Worm (Caenorhabditis elegans) whole organism, young adult: Measurements from ENCODE around the gene nhr-142.
A peak's percentile ranks its signal among the peaks of the same experiment; 100 is the strongest.

Experiments
- B0261.1 ChIP-seq: sonication (generic microtip); optimal IDR thresholded peaks from 2 replicates; lab custom pipeline; 2016; ENCODE audit warnings: mild to moderate bottlenecking, missing genetic modification characterization, moderate library complexity, missing compliant biosample characterization
- B0336.3 ChIP-seq: fragments of 200-800 bp; sonication (Bioruptor generic); IDR thresholded peaks from 2 replicates; pipeline ENCODE4 v1.3.6; 2022; ENCODE audit warnings: missing genetic modification characterization, missing compliant biosample characterization
- C06A6.2 ChIP-seq: fragments of 200-800 bp; sonication (Bioruptor generic); conservative IDR thresholded peaks from 2 replicates; pipeline ENCODE4 v1.3.6; 2022; ENCODE audit warnings: missing genetic modification characterization, missing compliant biosample characterization
- F22D6.2 ChIP-seq: sonication (generic microtip); optimal IDR thresholded peaks from 2 replicates; lab custom pipeline; 2016; ENCODE audit warnings: mild to moderate bottlenecking, missing genetic modification characterization, missing compliant biosample characterization
- F33H1.4 ChIP-seq: fragments of 200-800 bp; sonication (Bioruptor generic); IDR thresholded peaks from 2 replicates; pipeline ENCODE4 v1.3.6; 2022; ENCODE audit warnings: missing genetic modification reagents, missing genetic modification characterization, missing compliant biosample characterization
- F37B4.10 ChIP-seq: fragments of 200-800 bp; sonication (Bioruptor generic); IDR thresholded peaks from 2 replicates; pipeline ENCODE4 v1.3.6; 2022; ENCODE audit warnings: missing genetic modification characterization, missing compliant biosample characterization
- F57A8.1 ChIP-seq: fragments of 200-800 bp; sonication (Bioruptor generic); optimal IDR thresholded peaks from 2 replicates; lab custom pipeline; 2018; ENCODE audit warnings: mild to moderate bottlenecking, missing genetic modification characterization, moderate library complexity, missing compliant biosample characterization
- Y53F4B.3 ChIP-seq: fragments of 200-800 bp; sonication (Bioruptor generic); IDR thresholded peaks from 2 replicates; pipeline ENCODE4 v1.3.6; 2022; ENCODE audit warnings: missing genetic modification reagents, missing genetic modification characterization, missing compliant biosample characterization
- Y56A3A.18 ChIP-seq: fragments of 200-800 bp; sonication (Bioruptor generic); IDR thresholded peaks from 2 replicates; pipeline ENCODE4 v1.3.6; 2022; ENCODE audit warnings: missing genetic modification reagents, missing genetic modification characterization, missing compliant biosample characterization
- Y67H2A.10 ChIP-seq: fragments of 200-800 bp; sonication (Bioruptor generic); conservative IDR thresholded peaks from 2 replicates; pipeline ENCODE4 v1.3.6; 2022; ENCODE audit warnings: missing genetic modification reagents, missing genetic modification characterization, missing compliant biosample characterization
- aptf-2 ChIP-seq: fragments of 200-800 bp; sonication (Bioruptor generic); conservative IDR thresholded peaks from 2 replicates; pipeline ENCODE4 v1.3.6; 2022; ENCODE audit warnings: missing genetic modification reagents, missing genetic modification characterization, missing compliant biosample characterization
- atf-7 ChIP-seq: sonication (generic microtip); optimal IDR thresholded peaks from 2 replicates; lab custom pipeline; 2017; ENCODE audit warnings: mild to moderate bottlenecking, missing genetic modification characterization, missing compliant biosample characterization
- attf-5 ChIP-seq: fragments of 200-800 bp; sonication (Bioruptor generic); optimal IDR thresholded peaks from 2 replicates; lab custom pipeline; 2018; ENCODE audit warnings: mild to moderate bottlenecking, missing genetic modification characterization, missing compliant biosample characterization
- cebp-1 ChIP-seq, 2 experiments: fragments of 200-800 bp in 1 of 2; sonication (Bioruptor generic) in 1 of 2; sonication (generic microtip) in 1 of 2; IDR thresholded peaks in 1 of 2; optimal IDR thresholded peaks in 1 of 2; 2 replicates each; pipeline versions ENCODE4 v1.3.6 to Lab custom; 2017 to 2022; ENCODE audit warnings: missing compliant biosample characterization in 2 of 2, missing genetic modification characterization in 2 of 2, mild to moderate bottlenecking in 1 of 2, missing genetic modification reagents in 1 of 2, moderate library complexity in 1 of 2
- cebp-2 ChIP-seq: fragments of 200-800 bp; sonication (Bioruptor generic); IDR thresholded peaks from 2 replicates; pipeline ENCODE4 v1.3.6; 2022; ENCODE audit warnings: missing genetic modification characterization, missing compliant biosample characterization
- ceh-40 ChIP-seq: fragments of 200-800 bp; sonication (Bioruptor generic); IDR thresholded peaks from 2 replicates; pipeline ENCODE4 v1.3.6; 2022; ENCODE audit warnings: missing genetic modification characterization, missing compliant biosample characterization
- ceh-58 ChIP-seq: fragments of 200-800 bp; sonication (Bioruptor generic); IDR thresholded peaks from 2 replicates; pipeline ENCODE4 v1.3.6; 2022; ENCODE audit warnings: missing genetic modification characterization, missing compliant biosample characterization
- ceh-79 ChIP-seq: sonication (generic microtip); optimal IDR thresholded peaks from 2 replicates; lab custom pipeline; 2017; ENCODE audit warnings: mild to moderate bottlenecking, missing genetic modification characterization, missing compliant biosample characterization
- ceh-91 ChIP-seq: fragments of 200-800 bp; sonication (Bioruptor generic); IDR thresholded peaks from 2 replicates; pipeline ENCODE4 v1.3.6; 2022; ENCODE audit warnings: missing genetic modification reagents, missing genetic modification characterization, missing compliant biosample characterization
- dpff-1 ChIP-seq: sonication (generic microtip); optimal IDR thresholded peaks from 2 replicates; lab custom pipeline; 2017; ENCODE audit warnings: mild to moderate bottlenecking, missing genetic modification characterization, missing compliant biosample characterization
- egl-18 ChIP-seq: fragments of 200-800 bp; sonication (Bioruptor generic); IDR thresholded peaks from 2 replicates; pipeline ENCODE4 v1.3.6; 2022; ENCODE audit warnings: missing genetic modification reagents, missing genetic modification characterization, missing compliant biosample characterization
- gei-17 ChIP-seq: fragments of 200-800 bp; sonication (Bioruptor generic); optimal IDR thresholded peaks from 2 replicates; lab custom pipeline; 2018; ENCODE audit warnings: mild to moderate bottlenecking, missing genetic modification characterization, missing compliant biosample characterization
- hmg-20 ChIP-seq: fragments of 200-800 bp; sonication (Bioruptor generic); IDR thresholded peaks from 2 replicates; pipeline ENCODE4 v1.3.6; 2022; ENCODE audit warnings: missing genetic modification reagents, missing genetic modification characterization, missing compliant biosample characterization
- lag-1 ChIP-seq: fragments of 200-800 bp; sonication (Bioruptor generic); IDR thresholded peaks from 2 replicates; pipeline ENCODE4 v1.3.6; 2022; ENCODE audit warnings: missing genetic modification reagents, missing genetic modification characterization, missing compliant biosample characterization
- lin-40 ChIP-seq: sonication (generic microtip); optimal IDR thresholded peaks from 2 replicates; lab custom pipeline; 2016; ENCODE audit warnings: missing genetic modification characterization, mild to moderate bottlenecking, missing compliant biosample characterization, missing genotype, missing genetic modification reagents
- lin-54 ChIP-seq: fragments of 200-800 bp; sonication (Bioruptor generic); optimal IDR thresholded peaks from 2 replicates; lab custom pipeline; 2018; ENCODE audit warnings: mild to moderate bottlenecking, missing genetic modification characterization, missing compliant biosample characterization
- lsl-1 ChIP-seq: fragments of 200-800 bp; sonication (Bioruptor generic); optimal IDR thresholded peaks from 2 replicates; lab custom pipeline; 2018; ENCODE audit warnings: mild to moderate bottlenecking, missing genetic modification characterization, moderate library complexity, missing compliant biosample characterization
- mes-4 ChIP-seq: sonication (generic microtip); optimal IDR thresholded peaks from 2 replicates; lab custom pipeline; 2016; ENCODE audit warnings: missing genotype, missing genetic modification characterization, missing compliant biosample characterization
- mxl-1 ChIP-seq: sonication (generic microtip); optimal IDR thresholded peaks from 2 replicates; lab custom pipeline; 2016; ENCODE audit warnings: missing genetic modification characterization, missing compliant biosample characterization
- nfya-1 ChIP-seq: sonication (generic microtip); optimal IDR thresholded peaks from 2 replicates; lab custom pipeline; 2017; ENCODE audit warnings: antibody characterized with exemption, missing compliant biosample characterization, missing genetic modification characterization, borderline replicate concordance; ENCODE audit not compliant: insufficient read depth
- nfya-2 ChIP-seq: fragments of 200-800 bp; sonication (Bioruptor generic); IDR thresholded peaks from 2 replicates; pipeline ENCODE4 v1.3.6; 2022; ENCODE audit warnings: missing genetic modification reagents, missing genetic modification characterization, missing compliant biosample characterization
- nhr-179 ChIP-seq: sonication (generic microtip); optimal IDR thresholded peaks from 2 replicates; lab custom pipeline; 2016; ENCODE audit warnings: mild to moderate bottlenecking, missing genetic modification characterization, missing compliant biosample characterization
- nhr-27 ChIP-seq: fragments of 200-800 bp; sonication (Bioruptor generic); optimal IDR thresholded peaks from 2 replicates; lab custom pipeline; 2018; ENCODE audit warnings: mild to moderate bottlenecking, missing genetic modification characterization, moderate library complexity, missing compliant biosample characterization
- pha-4 ChIP-seq: fragments of 150-350 bp; sonication (generic microtip); optimal IDR thresholded peaks from 2 replicates; lab custom pipeline; 2014; ENCODE audit warnings: missing biosample characterization, missing genetic modification reagents, missing genetic modification characterization
- rpc-1 ChIP-seq, 2 experiments: fragments of 150-350 bp in 1 of 2; sonication (generic microtip) in 1 of 2; optimal IDR thresholded peaks; 2 replicates each; lab custom pipeline; 2014 to 2018; ENCODE audit warnings: missing biosample characterization in 1 of 2, missing genetic modification characterization in 1 of 2, missing genetic modification reagents in 1 of 2, missing genotype in 1 of 2
- snpc-1.3 ChIP-seq: sonication (generic microtip); optimal IDR thresholded peaks from 2 replicates; lab custom pipeline; 2017; ENCODE audit warnings: missing genetic modification characterization, mild to moderate bottlenecking, missing compliant biosample characterization, antibody characterized with exemption, moderate library complexity, missing genotype, missing genetic modification reagents; ENCODE audit not compliant: insufficient read depth
- snpc-4 ChIP-seq, 5 experiments: fragments of 150-350 bp in 1 of 5; sonication (generic microtip) in 4 of 5; optimal IDR thresholded peaks; 2 replicates each; lab custom pipeline; 2014 to 2018; ENCODE audit warnings: missing genetic modification characterization in 5 of 5, missing biosample characterization in 3 of 5, antibody characterized with exemption in 2 of 5, mild to moderate bottlenecking in 2 of 5, missing compliant biosample characterization in 2 of 5, missing genotype in 2 of 5, moderate library complexity in 2 of 5, missing genetic modification reagents in 1 of 5
- tbx-9 ChIP-seq: sonication (generic microtip); optimal IDR thresholded peaks from 2 replicates; lab custom pipeline; 2016; ENCODE audit warnings: borderline replicate concordance, missing genetic modification characterization, inconsistent platforms, missing compliant biosample characterization
- xnd-1 ChIP-seq: sonication (generic microtip); optimal IDR thresholded peaks from 2 replicates; lab custom pipeline; 2016; ENCODE audit warnings: missing genotype, missing genetic modification reagents, missing genetic modification characterization, missing compliant biosample characterization
- zfh-2 ChIP-seq: fragments of 200-800 bp; sonication (Bioruptor generic); conservative IDR thresholded peaks from 2 replicates; pipeline ENCODE4 v1.3.6; 2022; ENCODE audit warnings: missing genetic modification reagents, missing genetic modification characterization, missing compliant biosample characterization
- zim-3 ChIP-seq: sonication (generic microtip); optimal IDR thresholded peaks from 2 replicates; lab custom pipeline; 2017; ENCODE audit warnings: mild to moderate bottlenecking, missing genetic modification characterization, moderate library complexity, missing compliant biosample characterization
- ztf-18 ChIP-seq: sonication (generic microtip); optimal IDR thresholded peaks from 2 replicates; lab custom pipeline; 2016; ENCODE audit warnings: missing genotype, mild to moderate bottlenecking, missing genetic modification characterization, missing compliant biosample characterization
- ztf-25 ChIP-seq: fragments of 200-800 bp; sonication (Bioruptor generic); IDR thresholded peaks from 2 replicates; pipeline ENCODE4 v1.3.6; 2022; ENCODE audit warnings: missing genetic modification reagents, missing genetic modification characterization, missing compliant biosample characterization
- ztf-28 ChIP-seq: fragments of 200-800 bp; sonication (Bioruptor generic); IDR thresholded peaks from 2 replicates; pipeline ENCODE4 v1.3.6; 2022; ENCODE audit warnings: missing genetic modification reagents, missing genetic modification characterization, missing compliant biosample characterization
- ztf-3 ChIP-seq: fragments of 200-800 bp; sonication (Bioruptor generic); optimal IDR thresholded peaks from 2 replicates; lab custom pipeline; 2018; ENCODE audit warnings: mild to moderate bottlenecking, missing genetic modification characterization, missing compliant biosample characterization

The nhr-142 gene

ce11 chrV:5790497-5791280 is at the start of gene nhr-142, which contains the start of gene F44E7.9 (continued):
- TF ChIP-seq hmg-20 (GFP tag; lab: Robert Waterston, UW) (peak; percentile 45; the same call in 1 of the 2 replicates), atf-7 (tag; lab: Kevin White, UChicago) (peak; percentile 32), lin-54 (peak; percentile 84), ceh-79 (tag; lab: Kevin White, UChicago) (no peak), ztf-28 (0 out of 2 replicates have a peak, but pooled peaks have one; percentile 39), ceh-91 (GFP tag; lab: Robert Waterston, UW) (peak; percentile 54), B0261.1 (tag; lab: Kevin White, UChicago) (no peak), lag-1 (GFP tag; lab: Robert Waterston, UW) (no peak), ztf-3 (GFP tag; lab: Kevin White, UChicago) (no peak), cebp-2 (GFP tag; lab: Robert Waterston, UW) (no peak), aptf-2 (GFP tag; lab: Robert Waterston, UW) (no peak), lin-40 (tag; lab: Kevin White, UChicago) (peak; percentile 89), F37B4.10 (no peak), attf-5 (GFP tag; lab: Kevin White, UChicago) (peak; percentile 86), Y53F4B.3 (GFP tag; lab: Robert Waterston, UW) (no peak), zim-3 (no peak), C06A6.2 (peak; percentile 81), zfh-2 (GFP tag; lab: Robert Waterston, UW) (no peak), nhr-27 (tag; lab: Kevin White, UChicago) (no peak), xnd-1 (tag; lab: Kevin White, UChicago) (peak; percentile 53), snpc-4 (GFP tag; optimal IDR thresholded peaks at IDR 0.05; lab: Kevin White, UChicago) (peak; percentile 32), snpc-4 (tag; optimal IDR thresholded peaks at IDR 0.05; lab: Kevin White, UChicago) (peak; percentile 54 to 79 (median 72)), snpc-1.3 (tag; lab: Kevin White, UChicago) (no peak), mes-4 (no peak), lsl-1 (GFP tag; lab: Kevin White, UChicago) (peak; percentile 73), Y56A3A.18 (GFP tag; lab: Robert Waterston, UW) (no peak), B0336.3 (GFP tag; lab: Robert Waterston, UW) (peak; percentile 71), F33H1.4 (peak; percentile 67), cebp-1 (GFP tag; IDR thresholded peaks at IDR 0.05; lab: Robert Waterston, UW) (peak; percentile 54; the same call in 1 of the 2 replicates), cebp-1 (tag; optimal IDR thresholded peaks at IDR 0.05; lab: Kevin White, UChicago) (peak; percentile 84), F57A8.1 (GFP tag; lab: Kevin White, UChicago) (no peak), gei-17 (GFP tag; lab: Kevin White, UChicago) (no peak), ztf-18 (peak; percentile 98), egl-18 (GFP tag; lab: Robert Waterston, UW) (no peak), rpc-1 (optimal IDR thresholded peaks at IDR 0.05; lab: Kevin White, UChicago) (peak; percentile 0), rpc-1 (tag; optimal IDR thresholded peaks at IDR 0.05; lab: Kevin White, UChicago) (no peak), ceh-58 (GFP tag; lab: Robert Waterston, UW) (no peak), nfya-1 (tag; lab: Kevin White, UChicago) (no peak), F22D6.2 (tag; lab: Kevin White, UChicago) (peak; percentile 47), dpff-1 (tag; lab: Kevin White, UChicago) (no peak), tbx-9 (tag; lab: Kevin White, UChicago) (no peak), mxl-1 (tag; lab: Kevin White, UChicago) (no peak), ceh-40 (GFP tag; lab: Robert Waterston, UW) (no peak), nhr-179 (tag; lab: Kevin White, UChicago) (no peak), pha-4 (no peak), ztf-25 (GFP tag; lab: Robert Waterston, UW) (0 out of 2 replicates have a peak, but pooled peaks have one; percentile 9), nfya-2 (GFP tag; lab: Robert Waterston, UW) (no peak), Y67H2A.10 (no peak)
